Fruit fly (Drosophila melanogaster) whole organism, embryonic: ENCODE data around the gene PolD3.

Experiments
- Abd-B ChIP-seq: fragments of 200-800 bp; sonication (Bioruptor generic); optimal IDR thresholded peaks from 2 replicates; lab custom pipeline; 2018; ENCODE audit warnings: missing biosample characterization, mild to moderate bottlenecking, missing genetic modification characterization, moderate library complexity
- Ada2b ChIP-seq: fragments of 200-800 bp; sonication (Bioruptor generic); IDR thresholded peaks from 2 replicates; pipeline ENCODE4 v1.3.6; 2022; ENCODE audit warnings: missing biosample characterization, missing genetic modification characterization
- BtbVII ChIP-seq: fragments of 200-800 bp; sonication (Bioruptor generic); optimal IDR thresholded peaks from 3 replicates; lab custom pipeline; 2017; ENCODE audit warnings: missing biosample characterization, mild to moderate bottlenecking, missing genetic modification characterization
- Bteb2 ChIP-seq: fragments of 200-800 bp; sonication (Bioruptor generic); optimal IDR thresholded peaks from 2 replicates; lab custom pipeline; 2016; ENCODE audit warnings: missing biosample characterization, missing genetic modification characterization
- CG10321 ChIP-seq: fragments of 200-800 bp; sonication (Bioruptor generic); IDR thresholded peaks from 2 replicates; pipeline ENCODE4 v1.3.6; 2022; ENCODE audit warnings: missing biosample characterization, missing genetic modification characterization
- CG11093 ChIP-seq: fragments of 200-800 bp; sonication (Bioruptor generic); IDR thresholded peaks from 3 replicates; pipeline ENCODE4 v1.3.6; 2022; ENCODE audit warnings: missing biosample characterization, missing genetic modification characterization
- CG11456 ChIP-seq: fragments of 200-800 bp; sonication (Bioruptor generic); IDR thresholded peaks from 3 replicates; pipeline ENCODE4 v1.3.6; 2022; ENCODE audit warnings: missing biosample characterization, missing genetic modification characterization
- CG13287 ChIP-seq: fragments of 200-800 bp; sonication (Bioruptor generic); IDR thresholded peaks from 2 replicates; pipeline ENCODE4 v1.3.6; 2022; ENCODE audit warnings: missing biosample characterization, missing genetic modification characterization; ENCODE audit not compliant: partially characterized antibody
- CG14965 ChIP-seq: fragments of 200-800 bp; sonication (Bioruptor generic); optimal IDR thresholded peaks from 2 replicates; lab custom pipeline; 2016; ENCODE audit warnings: missing biosample characterization, missing genetic modification characterization, borderline replicate concordance
- CG17361 ChIP-seq: fragments of 200-800 bp; sonication (Bioruptor generic); IDR thresholded peaks from 3 replicates; pipeline ENCODE4 v1.3.6; 2022; ENCODE audit warnings: missing biosample characterization, missing genetic modification characterization
- CG17802 ChIP-seq: fragments of 200-800 bp; sonication (Bioruptor generic); optimal IDR thresholded peaks from 2 replicates; lab custom pipeline; 2018; ENCODE audit warnings: missing biosample characterization, mild to moderate bottlenecking, missing genetic modification characterization, moderate library complexity
- CG1792 ChIP-seq: fragments of 200-800 bp; sonication (Bioruptor generic); optimal IDR thresholded peaks from 2 replicates; lab custom pipeline; 2016; ENCODE audit warnings: missing biosample characterization, missing genetic modification characterization
- CG18011 ChIP-seq: fragments of 200-800 bp; sonication (Bioruptor generic); optimal IDR thresholded peaks from 2 replicates; lab custom pipeline; 2017; ENCODE audit warnings: missing biosample characterization, missing genetic modification characterization, mild to moderate bottlenecking, moderate library complexity, missing genotype
- CG18599 ChIP-seq: fragments of 200-800 bp; sonication (Bioruptor generic); optimal IDR thresholded peaks from 3 replicates; lab custom pipeline; 2017; ENCODE audit warnings: missing biosample characterization, missing genetic modification characterization, mild to moderate bottlenecking, moderate library complexity, missing genetic modification reagents
- CG2678 ChIP-seq: fragments of 200-800 bp; sonication (Bioruptor generic); optimal IDR thresholded peaks from 3 replicates; lab custom pipeline; 2019; ENCODE audit warnings: missing biosample characterization, mild to moderate bottlenecking, missing genetic modification characterization, moderate library complexity
- CG2712 ChIP-seq: fragments of 200-800 bp; optimal IDR thresholded peaks from 3 replicates; lab custom pipeline; 2019; ENCODE audit warnings: missing biosample characterization, mild to moderate bottlenecking, missing genetic modification characterization, moderate library complexity
- CG4404 ChIP-seq: fragments of 200-800 bp; sonication (Bioruptor generic); IDR thresholded peaks from 2 replicates; pipeline ENCODE4 v1.3.6; 2022; ENCODE audit warnings: missing biosample characterization, missing genetic modification characterization
- CG4617 ChIP-seq: fragments of 200-800 bp; sonication (Bioruptor generic); optimal IDR thresholded peaks from 3 replicates; lab custom pipeline; 2016; ENCODE audit warnings: missing biosample characterization, missing genetic modification characterization, borderline replicate concordance
- CG5180 ChIP-seq: fragments of 200-800 bp; sonication (Bioruptor generic); optimal IDR thresholded peaks from 3 replicates; lab custom pipeline; 2017; ENCODE audit warnings: missing biosample characterization, missing genetic modification characterization, mild to moderate bottlenecking, moderate library complexity, missing genetic modification reagents
- CG6175 ChIP-seq: fragments of 200-800 bp; sonication (Bioruptor generic); IDR thresholded peaks from 3 replicates; pipeline ENCODE4 v1.3.6; 2022; ENCODE audit warnings: missing biosample characterization, missing genetic modification characterization
- CG6272 ChIP-seq: fragments of 200-800 bp; sonication (Bioruptor generic); IDR thresholded peaks from 2 replicates; pipeline ENCODE4 v1.3.6; 2022; ENCODE audit warnings: missing biosample characterization, missing genetic modification characterization
- CG7745 ChIP-seq: fragments of 200-800 bp; sonication (Bioruptor generic); optimal IDR thresholded peaks from 2 replicates; lab custom pipeline; 2018; ENCODE audit warnings: missing biosample characterization, mild to moderate bottlenecking, missing genetic modification characterization, moderate library complexity
- CG8089 ChIP-seq: fragments of 200-800 bp; sonication (Bioruptor generic); optimal IDR thresholded peaks from 3 replicates; lab custom pipeline; 2016; ENCODE audit warnings: missing biosample characterization, missing genetic modification characterization
- Dip2 ChIP-seq: fragments of 200-800 bp; sonication (Bioruptor generic); IDR thresholded peaks from 2 replicates; pipeline ENCODE4 v1.3.6; 2022; ENCODE audit warnings: missing biosample characterization, missing genetic modification characterization
- Doc3 ChIP-seq: fragments of 200-800 bp; sonication (Bioruptor generic); IDR thresholded peaks from 3 replicates; pipeline ENCODE4 v1.3.6; 2022; ENCODE audit warnings: missing biosample characterization, missing genetic modification characterization; ENCODE audit not compliant: partially characterized antibody
- Dref ChIP-seq: fragments of 200-800 bp; sonication (Bioruptor generic); IDR thresholded peaks from 2 replicates; pipeline ENCODE4 v1.3.6; 2022; ENCODE audit warnings: missing biosample characterization, missing genetic modification characterization
- Ets65A ChIP-seq: fragments of 200-800 bp; sonication (Bioruptor generic); peaks from one replicate; lab custom pipeline; 2016; ENCODE audit warnings: missing biosample characterization, missing genetic modification characterization
- HmgZ ChIP-seq: fragments of 200-800 bp; sonication (Bioruptor generic); optimal IDR thresholded peaks from 2 replicates; lab custom pipeline; 2018; ENCODE audit warnings: missing biosample characterization, mild to moderate bottlenecking, missing genetic modification characterization
- Lim3 ChIP-seq: fragments of 200-800 bp; sonication (Bioruptor generic); IDR thresholded peaks from 2 replicates; pipeline ENCODE4 v1.3.6; 2022; ENCODE audit warnings: missing biosample characterization, missing genetic modification characterization
- Meics ChIP-seq: fragments of 200-800 bp; sonication (Bioruptor generic); optimal IDR thresholded peaks from 2 replicates; lab custom pipeline; 2017; ENCODE audit warnings: missing biosample characterization, mild to moderate bottlenecking, missing genetic modification characterization
- Mrtf ChIP-seq: fragments of 200-800 bp; sonication (Bioruptor generic); IDR thresholded peaks from 3 replicates; pipeline ENCODE4 v1.3.6; 2022; ENCODE audit warnings: missing biosample characterization, missing genetic modification characterization
- Nf-YC ChIP-seq: fragments of 200-800 bp; optimal IDR thresholded peaks from 3 replicates; lab custom pipeline; 2019; ENCODE audit warnings: missing biosample characterization, mild to moderate bottlenecking, missing genetic modification characterization, moderate library complexity
- Rx ChIP-seq: fragments of 200-800 bp; sonication (Bioruptor generic); IDR thresholded peaks from 2 replicates; pipeline ENCODE4 v1.3.6; 2022; ENCODE audit warnings: missing biosample characterization, missing genetic modification characterization
- Sox102F ChIP-seq: fragments of 200-800 bp; sonication (Bioruptor generic); optimal IDR thresholded peaks from 2 replicates; lab custom pipeline; 2018; ENCODE audit warnings: missing biosample characterization, mild to moderate bottlenecking, missing genetic modification characterization, moderate library complexity
- YL-1 ChIP-seq: fragments of 200-800 bp; sonication (Bioruptor generic); optimal IDR thresholded peaks from 3 replicates; lab custom pipeline; 2017; ENCODE audit warnings: missing biosample characterization, mild to moderate bottlenecking, missing genetic modification characterization
- btn ChIP-seq: fragments of 200-800 bp; sonication (Bioruptor generic); optimal IDR thresholded peaks from 2 replicates; lab custom pipeline; 2016; ENCODE audit warnings: missing biosample characterization, missing genetic modification characterization
- ci ChIP-seq: fragments of 200-800 bp; sonication (Bioruptor generic); IDR thresholded peaks from 3 replicates; pipeline ENCODE4 v1.3.6; 2022; ENCODE audit warnings: missing biosample characterization, missing genetic modification characterization
- da ChIP-seq: fragments of 200-800 bp; sonication (Bioruptor generic); optimal IDR thresholded peaks from 2 replicates; lab custom pipeline; 2016; ENCODE audit warnings: missing biosample characterization, missing genetic modification characterization
- exex ChIP-seq: fragments of 200-800 bp; sonication (Bioruptor generic); optimal IDR thresholded peaks from 4 replicates; lab custom pipeline; 2018; ENCODE audit warnings: missing biosample characterization, mild to moderate bottlenecking, missing genetic modification characterization, moderate library complexity
- fd102C ChIP-seq: fragments of 200-800 bp; sonication (Bioruptor generic); optimal IDR thresholded peaks from 2 replicates; lab custom pipeline; 2018; ENCODE audit warnings: missing biosample characterization, mild to moderate bottlenecking, missing genetic modification characterization, moderate library complexity
- grn ChIP-seq: fragments of 200-800 bp; sonication (Bioruptor generic); optimal IDR thresholded peaks from 3 replicates; lab custom pipeline; 2017; ENCODE audit warnings: missing biosample characterization, missing genetic modification characterization
- hth ChIP-seq: fragments of >200 bp; optimal IDR thresholded peaks from 2 replicates; lab custom pipeline; 2017; ENCODE audit warnings: inconsistent platforms
- jing ChIP-seq: fragments of 200-800 bp; sonication (Bioruptor generic); optimal IDR thresholded peaks from 2 replicates; lab custom pipeline; 2018; ENCODE audit warnings: missing biosample characterization, mild to moderate bottlenecking, missing genetic modification characterization
- kay ChIP-seq: fragments of 200-800 bp; sonication (Bioruptor generic); optimal IDR thresholded peaks from 2 replicates; lab custom pipeline; 2016; ENCODE audit warnings: missing biosample characterization, missing genetic modification characterization
- lola ChIP-seq, 3 experiments: fragments of >200 bp in 2 of 3; fragments of 200-800 bp in 1 of 3; sonication (Bioruptor generic) in 1 of 3; optimal IDR thresholded peaks; 2 replicates each; lab custom pipeline; 2017 to 2019; ENCODE audit warnings: missing biosample characterization in 3 of 3, missing genetic modification characterization in 3 of 3, mild to moderate bottlenecking in 1 of 3, moderate library complexity in 1 of 3
- phol ChIP-seq: fragments of 200-800 bp; sonication (Bioruptor generic); optimal IDR thresholded peaks from 3 replicates; lab custom pipeline; 2018; ENCODE audit warnings: missing biosample characterization, mild to moderate bottlenecking, missing genetic modification characterization, moderate library complexity
- pnt ChIP-seq: fragments of 200-800 bp; sonication (Bioruptor generic); optimal IDR thresholded peaks from 3 replicates; lab custom pipeline; 2016; ENCODE audit warnings: missing biosample characterization, missing genetic modification characterization
- row ChIP-seq: fragments of 200-800 bp; sonication (Bioruptor generic); IDR thresholded peaks from 3 replicates; pipeline ENCODE4 v1.3.6; 2022; ENCODE audit warnings: missing biosample characterization, missing genetic modification characterization
- sqz ChIP-seq: fragments of 200-800 bp; sonication (Bioruptor generic); optimal IDR thresholded peaks from 3 replicates; lab custom pipeline; 2018; ENCODE audit warnings: missing biosample characterization, mild to moderate bottlenecking, missing genetic modification characterization
- stwl ChIP-seq: fragments of 200-800 bp; sonication (Bioruptor generic); optimal IDR thresholded peaks from 3 replicates; lab custom pipeline; 2018; ENCODE audit warnings: missing biosample characterization, mild to moderate bottlenecking, missing genetic modification characterization, moderate library complexity
- unpg ChIP-seq: fragments of 200-800 bp; sonication (Bioruptor generic); optimal IDR thresholded peaks from 3 replicates; lab custom pipeline; 2018; ENCODE audit warnings: missing biosample characterization, mild to moderate bottlenecking, missing genetic modification characterization, moderate library complexity
- yki ChIP-seq: fragments of >200 bp; optimal IDR thresholded peaks from 3 replicates; lab custom pipeline; 2018

PolD3 gene

dm6 chr2L:15256249-15256648, at the start of gene PolD3, which contains the start of gene Uxt (continued):
- no peak for TF ChIP-seq unpg (GFP tag; lab: Kevin White, UChicago)
- TF ChIP-seq Dref (GFP tag; lab: Robert Waterston, UW) = peak; percentile 59
- TF ChIP-seq YL-1 (GFP tag; lab: Kevin White, UChicago) = peak; percentile 34
- peak; percentile 60 for TF ChIP-seq grn (GFP tag; lab: Kevin White, UChicago)
- no peak for TF ChIP-seq btn
- TF ChIP-seq CG11093 (GFP tag; lab: Robert Waterston, UW) = no peak
- TF ChIP-seq CG7745 (tag; lab: Kevin White, UChicago) = no peak
- TF ChIP-seq CG13287 (GFP tag; lab: Robert Waterston, UW) = peak; percentile 60
- no peak for TF ChIP-seq CG4404 (GFP tag; lab: Robert Waterston, UW)
- peak; percentile 11 for TF ChIP-seq CG2712 (tag; lab: Kevin White, UChicago)
- peak; percentile 71 for TF ChIP-seq stwl (tag; lab: Kevin White, UChicago)
- no peak for TF ChIP-seq CG17802
- no peak for TF ChIP-seq CG6175 (GFP tag; lab: Robert Waterston, UW)
- no peak for TF ChIP-seq ci (GFP tag; lab: Robert Waterston, UW)
- TF ChIP-seq CG17361 = 0 out of 3 replicates have a peak, but pooled peaks have one; percentile 33
- TF ChIP-seq fd102C (GFP tag; lab: Kevin White, UChicago) = no peak
- TF ChIP-seq CG11456 = no peak
- TF ChIP-seq phol (tag; lab: Kevin White, UChicago) = peak; percentile 32
- TF ChIP-seq Dip2 (GFP tag; lab: Robert Waterston, UW) = no peak
- TF ChIP-seq yki (lab: Kevin White, UChicago) = no peak
- TF ChIP-seq CG18011 (GFP tag; lab: Kevin White, UChicago) = no peak
- peak; percentile 7 for TF ChIP-seq Nf-YC (tag; lab: Kevin White, UChicago)
- no peak for TF ChIP-seq CG4617 (GFP tag; lab: Kevin White, UChicago)
- TF ChIP-seq CG1792 (GFP tag; lab: Kevin White, UChicago) = no peak
- no peak for TF ChIP-seq jing
- TF ChIP-seq Ada2b (GFP tag; lab: Robert Waterston, UW) = no peak
- TF ChIP-seq CG18599 (GFP tag; lab: Kevin White, UChicago) = no peak
- no peak for TF ChIP-seq kay (GFP tag; lab: Kevin White, UChicago)
- TF ChIP-seq CG10321 (GFP tag; lab: Robert Waterston, UW) = no peak
- no peak for TF ChIP-seq exex (tag; lab: Kevin White, UChicago)
- no peak for TF ChIP-seq Lim3 (GFP tag; lab: Robert Waterston, UW)
- no peak for TF ChIP-seq Rx (GFP tag; lab: Robert Waterston, UW)
- TF ChIP-seq Ets65A (GFP tag; lab: Kevin White, UChicago) = no peak
- no peak for TF ChIP-seq CG2678 (tag; lab: Kevin White, UChicago)
- TF ChIP-seq CG14965 = no peak
- no peak for TF ChIP-seq CG6272 (GFP tag; lab: Robert Waterston, UW)
- TF ChIP-seq Bteb2 (GFP tag; lab: Kevin White, UChicago) = no peak
- no peak for TF ChIP-seq hth (lab: Kevin White, UChicago)
- no peak for TF ChIP-seq BtbVII
- TF ChIP-seq lola (GFP tag; optimal IDR thresholded peaks at IDR 0.05; lab: Kevin White, UChicago) = no peak
- no peak for TF ChIP-seq da (GFP tag; lab: Kevin White, UChicago)
- TF ChIP-seq row (GFP tag; lab: Robert Waterston, UW) = peak; percentile 78
- TF ChIP-seq HmgZ (tag; lab: Kevin White, UChicago) = peak; percentile 2
- TF ChIP-seq Abd-B (GFP tag; lab: Kevin White, UChicago) = no peak
- no peak for TF ChIP-seq sqz (GFP tag; lab: Kevin White, UChicago)
- TF ChIP-seq Sox102F (GFP tag; lab: Kevin White, UChicago) = no peak
- TF ChIP-seq pnt = no peak
- no peak for TF ChIP-seq Meics
- TF ChIP-seq CG8089 (GFP tag; lab: Kevin White, UChicago) = no peak
- no peak for TF ChIP-seq CG5180 (GFP tag; lab: Kevin White, UChicago)
- no peak; the same call in 2 of the 3 replicates for TF ChIP-seq Doc3 (GFP tag; lab: Robert Waterston, UW)
- no peak for TF ChIP-seq Mrtf (GFP tag; lab: Robert Waterston, UW)
